Fruit fly (Drosophila melanogaster) whole organism, embryonic: ENCODE results near the gene rempA.

Experiments
- Asciz ChIP-seq: fragments of 200-800 bp; sonication (Bioruptor generic); optimal IDR thresholded peaks from 2 replicates; lab custom pipeline; 2017; ENCODE audit warnings: missing biosample characterization, mild to moderate bottlenecking, missing genetic modification characterization, missing genetic modification reagents
- Atf-2 ChIP-seq: fragments of 200-800 bp; sonication (Bioruptor generic); optimal IDR thresholded peaks from 2 replicates; lab custom pipeline; 2016; ENCODE audit warnings: missing biosample characterization, missing genetic modification characterization
- Atf3 ChIP-seq: fragments of 200-800 bp; sonication (Bioruptor generic); optimal IDR thresholded peaks from 3 replicates; lab custom pipeline; 2016; ENCODE audit warnings: missing biosample characterization, missing genetic modification characterization
- Bteb2 ChIP-seq: fragments of 200-800 bp; sonication (Bioruptor generic); optimal IDR thresholded peaks from 2 replicates; lab custom pipeline; 2016; ENCODE audit warnings: missing biosample characterization, missing genetic modification characterization
- CG10654 ChIP-seq: fragments of 200-800 bp; sonication (Bioruptor generic); optimal IDR thresholded peaks from 2 replicates; lab custom pipeline; 2016; ENCODE audit warnings: missing biosample characterization, missing genetic modification characterization
- CG11504 ChIP-seq: fragments of 200-800 bp; sonication (Bioruptor generic); optimal IDR thresholded peaks from 3 replicates; lab custom pipeline; 2019; ENCODE audit warnings: missing biosample characterization, mild to moderate bottlenecking, missing genetic modification characterization, moderate library complexity
- CG11695 ChIP-seq: fragments of 200-800 bp; sonication (Bioruptor generic); IDR thresholded peaks from 3 replicates; pipeline ENCODE4 v1.3.6; 2022; ENCODE audit warnings: missing biosample characterization, missing genetic modification characterization
- CG1233 ChIP-seq: fragments of 200-800 bp; sonication (Bioruptor generic); optimal IDR thresholded peaks from 4 replicates; lab custom pipeline; 2018; ENCODE audit warnings: missing biosample characterization, mild to moderate bottlenecking, missing genetic modification characterization
- CG16779 ChIP-seq: fragments of 200-800 bp; sonication (Bioruptor generic); IDR thresholded peaks from 2 replicates; pipeline ENCODE4 v1.3.6; 2022; ENCODE audit warnings: missing biosample characterization, missing genetic modification characterization
- CG16813 ChIP-seq: fragments of 200-800 bp; sonication (Bioruptor generic); IDR thresholded peaks from 3 replicates; pipeline ENCODE4 v1.3.6; 2022; ENCODE audit warnings: missing biosample characterization, missing genetic modification characterization; ENCODE audit not compliant: partially characterized antibody
- CG17186 ChIP-seq: fragments of 200-800 bp; sonication (Bioruptor generic); optimal IDR thresholded peaks from 3 replicates; lab custom pipeline; 2017; ENCODE audit warnings: missing biosample characterization, missing genetic modification reagents, missing genetic modification characterization
- CG1792 ChIP-seq: fragments of 200-800 bp; sonication (Bioruptor generic); optimal IDR thresholded peaks from 2 replicates; lab custom pipeline; 2016; ENCODE audit warnings: missing biosample characterization, missing genetic modification characterization
- CG2199 ChIP-seq: fragments of 200-800 bp; sonication (Bioruptor generic); IDR thresholded peaks from 3 replicates; pipeline ENCODE4 v1.3.6; 2022; ENCODE audit warnings: missing biosample characterization, missing genetic modification characterization
- CG2712 ChIP-seq: fragments of 200-800 bp; optimal IDR thresholded peaks from 3 replicates; lab custom pipeline; 2019; ENCODE audit warnings: missing biosample characterization, mild to moderate bottlenecking, missing genetic modification characterization, moderate library complexity
- CG2889 ChIP-seq: fragments of 200-800 bp; sonication (Bioruptor generic); IDR thresholded peaks from 3 replicates; pipeline ENCODE4 v1.3.6; 2022; ENCODE audit warnings: missing biosample characterization, missing genetic modification characterization
- CG31441 ChIP-seq: fragments of 200-800 bp; sonication (Bioruptor generic); IDR thresholded peaks from 2 replicates; pipeline ENCODE4 v1.3.6; 2022; ENCODE audit warnings: missing biosample characterization, missing genetic modification characterization
- CG4730 ChIP-seq: fragments of 200-800 bp; sonication (Bioruptor generic); IDR thresholded peaks from 2 replicates; pipeline ENCODE4 v1.3.6; 2022; ENCODE audit warnings: missing biosample characterization, missing genetic modification characterization
- CG6654 ChIP-seq: fragments of 200-800 bp; sonication (Bioruptor generic); optimal IDR thresholded peaks from 2 replicates; lab custom pipeline; 2017; ENCODE audit warnings: missing biosample characterization, mild to moderate bottlenecking, missing genetic modification characterization
- CG6813 ChIP-seq: fragments of 200-800 bp; sonication (Bioruptor generic); optimal IDR thresholded peaks from 2 replicates; lab custom pipeline; 2017; ENCODE audit warnings: missing biosample characterization, missing genetic modification characterization, mild to moderate bottlenecking, moderate library complexity, missing genetic modification reagents
- CG7928 ChIP-seq: fragments of 200-800 bp; sonication (Bioruptor generic); optimal IDR thresholded peaks from 2 replicates; lab custom pipeline; 2017; ENCODE audit warnings: missing biosample characterization, mild to moderate bottlenecking, missing genetic modification characterization
- CG7987 ChIP-seq: fragments of 200-800 bp; sonication (Bioruptor generic); optimal IDR thresholded peaks from 2 replicates; lab custom pipeline; 2018; ENCODE audit warnings: missing biosample characterization, mild to moderate bottlenecking, missing genetic modification characterization, moderate library complexity
- CG9215 ChIP-seq: fragments of 200-800 bp; sonication (Bioruptor generic); IDR thresholded peaks from 2 replicates; pipeline ENCODE4 v1.3.6; 2022; ENCODE audit warnings: missing biosample characterization, missing genetic modification characterization
- Deaf1 ChIP-seq: fragments of 200-800 bp; optimal IDR thresholded peaks from 3 replicates; lab custom pipeline; 2019; ENCODE audit warnings: missing biosample characterization, mild to moderate bottlenecking, missing genetic modification characterization, moderate library complexity
- E2f1 ChIP-seq: fragments of 200-800 bp; sonication (Bioruptor generic); IDR thresholded peaks from 2 replicates; pipeline ENCODE4 v1.3.6; 2022; ENCODE audit warnings: missing biosample characterization, missing genetic modification characterization
- Fer2 ChIP-seq: fragments of 200-800 bp; sonication (Bioruptor generic); optimal IDR thresholded peaks from 2 replicates; lab custom pipeline; 2018; ENCODE audit warnings: missing biosample characterization, mild to moderate bottlenecking, missing genetic modification characterization, moderate library complexity
- Lim3 ChIP-seq: fragments of 200-800 bp; sonication (Bioruptor generic); IDR thresholded peaks from 2 replicates; pipeline ENCODE4 v1.3.6; 2022; ENCODE audit warnings: missing biosample characterization, missing genetic modification characterization
- Lpt ChIP-seq: fragments of >200 bp; optimal IDR thresholded peaks from 2 replicates; lab custom pipeline; 2018; ENCODE audit warnings: missing biosample characterization, missing genetic modification characterization
- MTF-1 ChIP-seq: fragments of 200-800 bp; sonication (Bioruptor generic); optimal IDR thresholded peaks from 2 replicates; lab custom pipeline; 2018; ENCODE audit warnings: missing biosample characterization, mild to moderate bottlenecking, missing genetic modification characterization, borderline replicate concordance
- NK7.1 ChIP-seq: fragments of 200-800 bp; sonication (Bioruptor generic); optimal IDR thresholded peaks from 3 replicates; lab custom pipeline; 2016; ENCODE audit warnings: missing biosample characterization, missing genetic modification characterization
- Sry-β ChIP-seq: fragments of 200-800 bp; sonication (Bioruptor generic); optimal IDR thresholded peaks from 2 replicates; lab custom pipeline; 2018; ENCODE audit warnings: missing biosample characterization, mild to moderate bottlenecking, missing genetic modification characterization, moderate library complexity
- Ssrp ChIP-seq: fragments of 200-800 bp; sonication (Bioruptor generic); optimal IDR thresholded peaks from 2 replicates; lab custom pipeline; 2018; ENCODE audit warnings: missing biosample characterization, mild to moderate bottlenecking, missing genetic modification characterization, moderate library complexity
- ac ChIP-seq: fragments of 200-800 bp; sonication (Bioruptor generic); optimal IDR thresholded peaks from 3 replicates; lab custom pipeline; 2017; ENCODE audit warnings: missing biosample characterization, mild to moderate bottlenecking, missing genetic modification characterization
- al ChIP-seq: fragments of 200-800 bp; sonication (Bioruptor generic); IDR thresholded peaks from 2 replicates; pipeline ENCODE4 v1.3.6; 2022; ENCODE audit warnings: missing biosample characterization, missing genetic modification characterization
- bowl ChIP-seq: fragments of 200-800 bp; sonication (Bioruptor generic); IDR thresholded peaks from 2 replicates; pipeline ENCODE4 v1.3.6; 2022; ENCODE audit warnings: missing biosample characterization, missing genetic modification characterization
- ci ChIP-seq: fragments of 200-800 bp; sonication (Bioruptor generic); IDR thresholded peaks from 3 replicates; pipeline ENCODE4 v1.3.6; 2022; ENCODE audit warnings: missing biosample characterization, missing genetic modification characterization
- dimm ChIP-seq: fragments of 200-800 bp; sonication (Bioruptor generic); IDR thresholded peaks from 2 replicates; pipeline ENCODE4 v1.3.6; 2022; ENCODE audit warnings: missing biosample characterization, missing genetic modification characterization
- en ChIP-seq: fragments of 200-800 bp; sonication (Bioruptor generic); optimal IDR thresholded peaks from 2 replicates; lab custom pipeline; 2016; ENCODE audit warnings: missing biosample characterization, missing genetic modification characterization
- fd64A ChIP-seq: fragments of 200-800 bp; sonication (Bioruptor generic); optimal IDR thresholded peaks from 3 replicates; lab custom pipeline; 2018; ENCODE audit warnings: missing biosample characterization, mild to moderate bottlenecking, missing genetic modification characterization
- gsb-n ChIP-seq: fragments of 200-800 bp; sonication (Bioruptor generic); optimal IDR thresholded peaks from 3 replicates; lab custom pipeline; 2018; ENCODE audit warnings: missing biosample characterization, mild to moderate bottlenecking, missing genetic modification characterization
- h ChIP-seq: fragments of >200 bp; optimal IDR thresholded peaks from 2 replicates; lab custom pipeline; 2017
- ken ChIP-seq: fragments of 200-800 bp; sonication (Bioruptor generic); IDR thresholded peaks from 3 replicates; pipeline ENCODE4 v1.3.6; 2022; ENCODE audit warnings: missing biosample characterization, missing genetic modification characterization
- lbe ChIP-seq: fragments of 200-800 bp; sonication (Bioruptor generic); optimal IDR thresholded peaks from 2 replicates; lab custom pipeline; 2016; ENCODE audit warnings: missing biosample characterization, mild to moderate bottlenecking, missing genetic modification characterization
- luna ChIP-seq: fragments of 200-800 bp; sonication (Bioruptor generic); optimal IDR thresholded peaks from 2 replicates; lab custom pipeline; 2016; ENCODE audit warnings: missing biosample characterization, missing genetic modification characterization
- nmo ChIP-seq: fragments of 200-800 bp; sonication (Bioruptor generic); optimal IDR thresholded peaks from 2 replicates; lab custom pipeline; 2018; ENCODE audit warnings: missing biosample characterization, mild to moderate bottlenecking, missing genetic modification characterization, moderate library complexity
- p53 ChIP-seq: fragments of 200-800 bp; sonication (Bioruptor generic); optimal IDR thresholded peaks from 2 replicates; lab custom pipeline; 2016; ENCODE audit warnings: missing biosample characterization, missing genetic modification characterization
- repo ChIP-seq: fragments of 200-800 bp; sonication (Bioruptor generic); optimal IDR thresholded peaks from 2 replicates; lab custom pipeline; 2016; ENCODE audit warnings: missing biosample characterization, missing genetic modification characterization
- row ChIP-seq: fragments of 200-800 bp; sonication (Bioruptor generic); IDR thresholded peaks from 3 replicates; pipeline ENCODE4 v1.3.6; 2022; ENCODE audit warnings: missing biosample characterization, missing genetic modification characterization
- sim ChIP-seq: fragments of 200-800 bp; sonication (Bioruptor generic); IDR thresholded peaks from 2 replicates; pipeline ENCODE4 v1.3.6; 2022; ENCODE audit warnings: missing biosample characterization, missing genetic modification characterization
- sima ChIP-seq: fragments of 200-800 bp; sonication (Bioruptor generic); optimal IDR thresholded peaks from 2 replicates; lab custom pipeline; 2016; ENCODE audit warnings: missing biosample characterization, missing genetic modification characterization
- tx ChIP-seq: fragments of 200-800 bp; sonication (Bioruptor generic); optimal IDR thresholded peaks from 2 replicates; lab custom pipeline; 2016; ENCODE audit warnings: missing biosample characterization, missing genetic modification characterization
- unc-4 ChIP-seq: fragments of 200-800 bp; sonication (Bioruptor generic); IDR thresholded peaks from 2 replicates; pipeline ENCODE4 v1.3.6; 2022; ENCODE audit warnings: missing biosample characterization, missing genetic modification characterization; ENCODE audit not compliant: partially characterized antibody
- usp ChIP-seq: fragments of >200 bp; optimal IDR thresholded peaks from 2 replicates; lab custom pipeline; 2017; ENCODE audit warnings: missing biosample characterization, missing genetic modification characterization
- zfh1 ChIP-seq: fragments of 200-800 bp; sonication (Bioruptor generic); IDR thresholded peaks from 3 replicates; pipeline ENCODE4 v1.3.6; 2022; ENCODE audit warnings: missing biosample characterization, missing genetic modification characterization

rempA gene

DNA sequence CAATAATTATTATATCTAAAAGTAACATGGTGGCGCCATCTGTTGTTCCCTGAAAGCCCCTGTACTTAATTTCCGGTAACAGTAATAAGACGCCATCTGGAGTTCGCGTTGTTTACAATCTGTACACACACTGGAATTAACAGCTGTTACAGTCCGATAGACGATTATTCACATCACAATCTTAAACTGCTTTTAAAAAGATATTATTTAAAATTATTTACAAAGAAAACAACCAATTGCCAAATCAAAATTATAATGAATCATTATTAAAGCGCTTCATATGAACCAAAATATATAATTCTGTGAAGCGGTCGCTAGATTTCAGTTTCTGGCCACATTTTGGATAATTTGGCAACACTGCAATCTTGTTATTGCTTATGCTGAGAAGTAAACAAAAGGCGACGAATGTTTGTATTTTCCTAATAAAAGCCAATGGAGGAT, 42.3 kb upstream of the rempA start, which contains the start of gene CG13689 (continued):
- TF ChIP-seq CG9215 = no peak; the same call in 1 of the 2 replicates
- TF ChIP-seq Atf3 (GFP tag; lab: Kevin White, UChicago) = no peak
- no peak for TF ChIP-seq h
- no peak for TF ChIP-seq NK7.1 (GFP tag; lab: Kevin White, UChicago)
- TF ChIP-seq MTF-1 (GFP tag; lab: Kevin White, UChicago) = peak; percentile 39
- peak; percentile 16 for TF ChIP-seq Fer2
- TF ChIP-seq CG7928 (GFP tag; lab: Kevin White, UChicago) = no peak
- no peak for TF ChIP-seq CG2889
- TF ChIP-seq sima = no peak
- TF ChIP-seq CG31441 (GFP tag; lab: Robert Waterston, UW) = peak; percentile 53
- TF ChIP-seq fd64A (GFP tag; lab: Kevin White, UChicago) = no peak
- TF ChIP-seq CG1233 = peak; percentile 35
- TF ChIP-seq luna = no peak
- no peak for TF ChIP-seq dimm (GFP tag; lab: Robert Waterston, UW)
- no peak for TF ChIP-seq tx (GFP tag; lab: Kevin White, UChicago)
- no peak for TF ChIP-seq CG6654 (GFP tag; lab: Kevin White, UChicago)
- TF ChIP-seq sim = no peak
- no peak for TF ChIP-seq repo (GFP tag; lab: Kevin White, UChicago)
- TF ChIP-seq row (GFP tag; lab: Robert Waterston, UW) = peak; percentile 24; the same call in 2 of the 3 replicates
- no peak for TF ChIP-seq CG11695 (GFP tag; lab: Robert Waterston, UW)
- TF ChIP-seq Deaf1 (tag; lab: Kevin White, UChicago) = no peak
- peak; percentile 74 for TF ChIP-seq CG2712 (tag; lab: Kevin White, UChicago)
- TF ChIP-seq lbe (GFP tag; lab: Kevin White, UChicago) = no peak
- TF ChIP-seq zfh1 (GFP tag; lab: Robert Waterston, UW) = peak; percentile 70
- TF ChIP-seq CG10654 (GFP tag; lab: Kevin White, UChicago) = peak; percentile 33
- peak; percentile 19; the same call in 1 of the 2 replicates for TF ChIP-seq CG4730 (GFP tag; lab: Robert Waterston, UW)
- peak; percentile 59 for TF ChIP-seq CG11504 (tag; lab: Kevin White, UChicago)
- TF ChIP-seq CG7987 (GFP tag; lab: Kevin White, UChicago) = peak; percentile 45
- no peak for TF ChIP-seq CG16779 (GFP tag; lab: Robert Waterston, UW)
- no peak for TF ChIP-seq ac (GFP tag; lab: Kevin White, UChicago)
- TF ChIP-seq ken (GFP tag; lab: Robert Waterston, UW) = no peak
- peak; percentile 0 for TF ChIP-seq Asciz
- TF ChIP-seq gsb-n (tag; lab: Kevin White, UChicago) = peak; percentile 38
- no peak for TF ChIP-seq CG1792 (GFP tag; lab: Kevin White, UChicago)
- no peak for TF ChIP-seq usp
- no peak for TF ChIP-seq p53
- no peak for TF ChIP-seq en (GFP tag; lab: Kevin White, UChicago)
- no peak for TF ChIP-seq Atf-2 (GFP tag; lab: Kevin White, UChicago)
- TF ChIP-seq Bteb2 (GFP tag; lab: Kevin White, UChicago) = no peak
- 0 out of 3 replicates have a peak, but pooled peaks have one; percentile 37 for TF ChIP-seq ci
- peak; percentile 14 for TF ChIP-seq Ssrp (tag; lab: Kevin White, UChicago)
- TF ChIP-seq al (GFP tag; lab: Robert Waterston, UW) = no peak
- no peak; the same call in 1 of the 2 replicates for TF ChIP-seq unc-4 (GFP tag; lab: Robert Waterston, UW)
- no peak for TF ChIP-seq Sry-β (GFP tag; lab: Kevin White, UChicago)
- TF ChIP-seq CG16813 (GFP tag; lab: Robert Waterston, UW) = no peak
- no peak for TF ChIP-seq CG17186 (GFP tag; lab: Kevin White, UChicago)
- peak; percentile 57 for TF ChIP-seq E2f1 (GFP tag; lab: Robert Waterston, UW)
- no peak for TF ChIP-seq CG6813
- peak; percentile 41 for TF ChIP-seq nmo (GFP tag; lab: Kevin White, UChicago)
- no peak for TF ChIP-seq Lpt (GFP tag; lab: Kevin White, UChicago)
- TF ChIP-seq Lim3 (GFP tag; lab: Robert Waterston, UW) = no peak
- peak; percentile 69; the same call in 1 of the 3 replicates for TF ChIP-seq CG2199 (GFP tag; lab: Robert Waterston, UW)
- no peak for TF ChIP-seq bowl
